Fruit fly (Drosophila melanogaster) whole organism, embryonic: Measurements from ENCODE around the gene CG15023.

ENCODE experiments used
- Aef1 ChIP-seq: fragments of 200-800 bp; sonication (Bioruptor generic); IDR thresholded peaks from 3 replicates; pipeline ENCODE4 v1.3.6; 2022; ENCODE audit warnings: missing biosample characterization, missing genetic modification characterization
- Atf3 ChIP-seq: fragments of 200-800 bp; sonication (Bioruptor generic); optimal IDR thresholded peaks from 3 replicates; lab custom pipeline; 2016; ENCODE audit warnings: missing biosample characterization, missing genetic modification characterization
- Bdp1 ChIP-seq: fragments of 200-800 bp; sonication (Bioruptor generic); optimal IDR thresholded peaks from 3 replicates; lab custom pipeline; 2016; ENCODE audit warnings: missing biosample characterization, missing genetic modification characterization
- CG10979 ChIP-seq: fragments of 200-800 bp; sonication (Bioruptor generic); optimal IDR thresholded peaks from 2 replicates; lab custom pipeline; 2018; ENCODE audit warnings: missing biosample characterization, mild to moderate bottlenecking, missing genetic modification characterization, moderate library complexity
- CG11504 ChIP-seq: fragments of 200-800 bp; sonication (Bioruptor generic); optimal IDR thresholded peaks from 3 replicates; lab custom pipeline; 2019; ENCODE audit warnings: missing biosample characterization, mild to moderate bottlenecking, missing genetic modification characterization, moderate library complexity
- CG12236 ChIP-seq: fragments of 200-800 bp; sonication (Bioruptor generic); optimal IDR thresholded peaks from 2 replicates; lab custom pipeline; 2016; ENCODE audit warnings: missing biosample characterization, missing genetic modification characterization
- CG13424 ChIP-seq: fragments of 200-800 bp; sonication (Bioruptor generic); optimal IDR thresholded peaks from 2 replicates; lab custom pipeline; 2019; ENCODE audit warnings: missing biosample characterization, mild to moderate bottlenecking, missing genetic modification characterization, moderate library complexity
- CG14860 ChIP-seq: fragments of 200-800 bp; sonication (Bioruptor generic); IDR thresholded peaks from 3 replicates; pipeline ENCODE4 v1.3.6; 2022; ENCODE audit warnings: missing biosample characterization, missing genetic modification characterization; ENCODE audit not compliant: partially characterized antibody
- CG16779 ChIP-seq: fragments of 200-800 bp; sonication (Bioruptor generic); IDR thresholded peaks from 2 replicates; pipeline ENCODE4 v1.3.6; 2022; ENCODE audit warnings: missing biosample characterization, missing genetic modification characterization
- CG17385 ChIP-seq: fragments of 200-800 bp; sonication (Bioruptor generic); optimal IDR thresholded peaks from 3 replicates; lab custom pipeline; 2018; ENCODE audit warnings: missing biosample characterization, mild to moderate bottlenecking, missing genetic modification characterization
- CG2116 ChIP-seq: fragments of 200-800 bp; sonication (Bioruptor generic); optimal IDR thresholded peaks from 3 replicates; lab custom pipeline; 2018; ENCODE audit warnings: missing biosample characterization, mild to moderate bottlenecking, missing genetic modification characterization
- CG2678 ChIP-seq: fragments of 200-800 bp; sonication (Bioruptor generic); optimal IDR thresholded peaks from 3 replicates; lab custom pipeline; 2019; ENCODE audit warnings: missing biosample characterization, mild to moderate bottlenecking, missing genetic modification characterization, moderate library complexity
- CG2889 ChIP-seq: fragments of 200-800 bp; sonication (Bioruptor generic); IDR thresholded peaks from 3 replicates; pipeline ENCODE4 v1.3.6; 2022; ENCODE audit warnings: missing biosample characterization, missing genetic modification characterization
- CG31224 ChIP-seq: fragments of 200-800 bp; sonication (Bioruptor generic); IDR thresholded peaks from 2 replicates; pipeline ENCODE4 v1.3.6; 2022; ENCODE audit warnings: missing biosample characterization, missing genetic modification characterization
- CG31365 ChIP-seq: fragments of 200-800 bp; sonication (Bioruptor generic); optimal IDR thresholded peaks from 2 replicates; lab custom pipeline; 2018; ENCODE audit warnings: missing biosample characterization, mild to moderate bottlenecking, missing genetic modification characterization
- CG34422 ChIP-seq: fragments of 200-800 bp; sonication (Bioruptor generic); IDR thresholded peaks from 3 replicates; pipeline ENCODE4 v1.3.6; 2022; ENCODE audit warnings: missing biosample characterization, missing genetic modification characterization
- CG4404 ChIP-seq: fragments of 200-800 bp; sonication (Bioruptor generic); IDR thresholded peaks from 2 replicates; pipeline ENCODE4 v1.3.6; 2022; ENCODE audit warnings: missing biosample characterization, missing genetic modification characterization
- CG5245 ChIP-seq: fragments of 200-800 bp; sonication (Bioruptor generic); optimal IDR thresholded peaks from 3 replicates; lab custom pipeline; 2016; ENCODE audit warnings: missing biosample characterization, missing genetic modification characterization
- CG6175 ChIP-seq: fragments of 200-800 bp; sonication (Bioruptor generic); IDR thresholded peaks from 3 replicates; pipeline ENCODE4 v1.3.6; 2022; ENCODE audit warnings: missing biosample characterization, missing genetic modification characterization
- CG6272 ChIP-seq: fragments of 200-800 bp; sonication (Bioruptor generic); IDR thresholded peaks from 2 replicates; pipeline ENCODE4 v1.3.6; 2022; ENCODE audit warnings: missing biosample characterization, missing genetic modification characterization
- CG6654 ChIP-seq: fragments of 200-800 bp; sonication (Bioruptor generic); optimal IDR thresholded peaks from 2 replicates; lab custom pipeline; 2017; ENCODE audit warnings: missing biosample characterization, mild to moderate bottlenecking, missing genetic modification characterization
- CG7786 ChIP-seq: fragments of 200-800 bp; sonication (Bioruptor generic); optimal IDR thresholded peaks from 2 replicates; lab custom pipeline; 2016; ENCODE audit warnings: missing biosample characterization, missing genetic modification characterization
- CG8924 ChIP-seq: fragments of 200-800 bp; optimal IDR thresholded peaks from 3 replicates; lab custom pipeline; 2019; ENCODE audit warnings: missing biosample characterization, mild to moderate bottlenecking, missing genetic modification characterization, moderate library complexity
- CG8944 ChIP-seq: fragments of 200-800 bp; sonication (Bioruptor generic); optimal IDR thresholded peaks from 3 replicates; lab custom pipeline; 2016; ENCODE audit warnings: missing biosample characterization, missing genetic modification characterization
- CG9609 ChIP-seq: fragments of 200-800 bp; sonication (Bioruptor generic); optimal IDR thresholded peaks from 3 replicates; lab custom pipeline; 2016; ENCODE audit warnings: missing biosample characterization, missing genetic modification characterization
- CTCF ChIP-seq: fragments of 200-800 bp; sonication (Bioruptor generic); optimal IDR thresholded peaks from 2 replicates; lab custom pipeline; 2017; ENCODE audit warnings: missing biosample characterization, mild to moderate bottlenecking, missing genetic modification characterization, moderate library complexity
- Doc2 ChIP-seq: fragments of 200-800 bp; sonication (Bioruptor generic); IDR thresholded peaks from 2 replicates; pipeline ENCODE4 v1.3.6; 2022; ENCODE audit warnings: missing biosample characterization, missing genetic modification characterization
- Fer1 ChIP-seq: fragments of 200-800 bp; sonication (Bioruptor generic); optimal IDR thresholded peaks from 2 replicates; lab custom pipeline; 2017; ENCODE audit warnings: missing biosample characterization, mild to moderate bottlenecking, missing genetic modification characterization
- HLH4C ChIP-seq: fragments of 200-800 bp; sonication (Bioruptor generic); IDR thresholded peaks from 3 replicates; pipeline ENCODE4 v1.3.6; 2022; ENCODE audit warnings: missing biosample characterization, missing genetic modification characterization; ENCODE audit not compliant: partially characterized antibody
- MBD-R2 ChIP-seq: fragments of 200-800 bp; sonication (Bioruptor generic); IDR thresholded peaks from 2 replicates; pipeline ENCODE4 v1.3.6; 2022; ENCODE audit warnings: missing biosample characterization, missing genetic modification characterization
- Max ChIP-seq: fragments of 200-800 bp; sonication (Bioruptor generic); optimal IDR thresholded peaks from 2 replicates; lab custom pipeline; 2016; ENCODE audit warnings: missing biosample characterization, mild to moderate bottlenecking, missing genetic modification characterization
- Nf-YB ChIP-seq: fragments of 200-800 bp; sonication (Bioruptor generic); optimal IDR thresholded peaks from 3 replicates; lab custom pipeline; 2019; ENCODE audit warnings: missing biosample characterization, mild to moderate bottlenecking, missing genetic modification characterization, moderate library complexity
- Xbp1 ChIP-seq: fragments of 200-800 bp; sonication (Bioruptor generic); optimal IDR thresholded peaks from 3 replicates; lab custom pipeline; 2016; ENCODE audit warnings: missing biosample characterization, mild to moderate bottlenecking, missing genetic modification characterization
- ato ChIP-seq: fragments of 200-800 bp; sonication (Bioruptor generic); IDR thresholded peaks from 2 replicates; pipeline ENCODE4 v1.3.6; 2022; ENCODE audit warnings: missing biosample characterization, missing genetic modification characterization; ENCODE audit not compliant: partially characterized antibody
- btn ChIP-seq: fragments of 200-800 bp; sonication (Bioruptor generic); optimal IDR thresholded peaks from 2 replicates; lab custom pipeline; 2016; ENCODE audit warnings: missing biosample characterization, missing genetic modification characterization
- crol ChIP-seq: fragments of 200-800 bp; sonication (Bioruptor generic); IDR thresholded peaks from 2 replicates; pipeline ENCODE4 v1.3.6; 2022; ENCODE audit warnings: missing biosample characterization, missing genetic modification characterization
- dan ChIP-seq: fragments of 200-800 bp; sonication (Bioruptor generic); IDR thresholded peaks from 2 replicates; pipeline ENCODE4 v1.3.6; 2022; ENCODE audit warnings: missing biosample characterization, missing genetic modification characterization
- esg ChIP-seq: fragments of 200-800 bp; sonication (Bioruptor generic); conservative IDR thresholded peaks from 2 replicates; pipeline ENCODE4 v1.3.6; 2022; ENCODE audit warnings: missing biosample characterization, missing genetic modification characterization
- eve ChIP-seq, 2 experiments: fragments of >200 bp; optimal IDR thresholded peaks; 2 replicates each; lab custom pipeline; 2017; ENCODE audit warnings: missing biosample characterization in 2 of 2, missing genetic modification characterization in 2 of 2
- gsb ChIP-seq: fragments of 200-800 bp; sonication (Bioruptor generic); IDR thresholded peaks from 2 replicates; pipeline ENCODE4 v1.3.6; 2022; ENCODE audit warnings: missing biosample characterization, missing genetic modification characterization
- jing ChIP-seq: fragments of 200-800 bp; sonication (Bioruptor generic); optimal IDR thresholded peaks from 2 replicates; lab custom pipeline; 2018; ENCODE audit warnings: missing biosample characterization, mild to moderate bottlenecking, missing genetic modification characterization
- lmd ChIP-seq: fragments of 200-800 bp; sonication (Bioruptor generic); IDR thresholded peaks from 2 replicates; pipeline ENCODE4 v1.3.6; 2022; ENCODE audit warnings: missing biosample characterization, missing genetic modification characterization
- maf-S ChIP-seq: fragments of 200-800 bp; sonication (Bioruptor generic); optimal IDR thresholded peaks from 2 replicates; lab custom pipeline; 2016; ENCODE audit warnings: missing biosample characterization, missing genetic modification characterization
- nerfin-1 ChIP-seq: fragments of 200-800 bp; sonication (Bioruptor generic); optimal IDR thresholded peaks from 3 replicates; lab custom pipeline; 2019; ENCODE audit warnings: missing biosample characterization, mild to moderate bottlenecking, missing genetic modification characterization, moderate library complexity
- nmo ChIP-seq: fragments of 200-800 bp; sonication (Bioruptor generic); optimal IDR thresholded peaks from 2 replicates; lab custom pipeline; 2018; ENCODE audit warnings: missing biosample characterization, mild to moderate bottlenecking, missing genetic modification characterization, moderate library complexity
- ro ChIP-seq: fragments of 200-800 bp; sonication (Bioruptor generic); IDR thresholded peaks from 2 replicates; pipeline ENCODE4 v1.3.6; 2022; ENCODE audit warnings: missing biosample characterization, missing genetic modification characterization
- sens ChIP-seq: fragments of 200-800 bp; sonication (Bioruptor generic); peaks from one replicate; lab custom pipeline; 2016; ENCODE audit warnings: missing biosample characterization, missing genetic modification characterization
- seq ChIP-seq: fragments of 200-800 bp; sonication (Bioruptor generic); IDR thresholded peaks from 2 replicates; pipeline ENCODE4 v1.3.6; 2022; ENCODE audit warnings: missing biosample characterization, missing genetic modification characterization
- sima ChIP-seq: fragments of 200-800 bp; sonication (Bioruptor generic); optimal IDR thresholded peaks from 2 replicates; lab custom pipeline; 2016; ENCODE audit warnings: missing biosample characterization, missing genetic modification characterization
- slbo ChIP-seq: fragments of 200-800 bp; sonication (Bioruptor generic); IDR thresholded peaks from 2 replicates; pipeline ENCODE4 v1.3.6; 2022; ENCODE audit warnings: missing biosample characterization, missing genetic modification characterization
- so ChIP-seq: fragments of 200-800 bp; sonication (Bioruptor generic); IDR thresholded peaks from 3 replicates; pipeline ENCODE4 v1.3.6; 2022; ENCODE audit warnings: missing biosample characterization, missing genetic modification characterization
- wdn ChIP-seq: fragments of 200-800 bp; sonication (Bioruptor generic); IDR thresholded peaks from 2 replicates; pipeline ENCODE4 v1.3.6; 2022; ENCODE audit warnings: missing biosample characterization, missing genetic modification characterization

The CG15023 gene

dm6 chr3L:4412974-4413373, 48.3 kb downstream of the CG15023 start (continued):
- TF ChIP-seq nerfin-1 (tag; lab: Kevin White, UChicago) (no peak), CG2889 (GFP tag; lab: Robert Waterston, UW) (0 out of 3 replicates have a peak, but pooled peaks have one; percentile 37), CG14860 (GFP tag; lab: Robert Waterston, UW) (no peak), Fer1 (GFP tag; lab: Kevin White, UChicago) (no peak), Bdp1 (GFP tag; lab: Kevin White, UChicago) (peak; percentile 3), CG5245 (GFP tag; lab: Kevin White, UChicago) (no peak), crol (no peak), CG7786 (GFP tag; lab: Kevin White, UChicago) (peak; percentile 22), CG11504 (tag; lab: Kevin White, UChicago) (peak; percentile 8), wdn (GFP tag; lab: Robert Waterston, UW) (peak; percentile 59), CG10979 (tag; lab: Kevin White, UChicago) (no peak), CG2678 (tag; lab: Kevin White, UChicago) (peak; percentile 39), CG31224 (peak; percentile 49; the same call in 1 of the 2 replicates), CG6654 (no peak), CG8944 (GFP tag; lab: Kevin White, UChicago) (peak; percentile 12), btn (GFP tag; lab: Kevin White, UChicago) (no peak), eve (GFP tag; optimal IDR thresholded peaks at IDR 0.05; lab: Kevin White, UChicago) (peak in 1 of 2 experiments; percentile 26), esg (GFP tag; lab: Robert Waterston, UW) (peak; percentile 50), so (GFP tag; lab: Robert Waterston, UW) (peak; percentile 51; the same call in 1 of the 3 replicates), Nf-YB (GFP tag; lab: Kevin White, UChicago) (no peak), CG31365 (no peak), jing (peak; percentile 24), CG9609 (GFP tag; lab: Kevin White, UChicago) (peak; percentile 31), MBD-R2 (GFP tag; lab: Robert Waterston, UW) (peak; percentile 36; the same call in 1 of the 2 replicates), CG34422 (peak; percentile 78; the same call in 2 of the 3 replicates), CG17385 (GFP tag; lab: Kevin White, UChicago) (peak; percentile 39), CG6175 (GFP tag; lab: Robert Waterston, UW) (peak; percentile 72; the same call in 1 of the 3 replicates), CTCF (GFP tag; lab: Kevin White, UChicago) (no peak), CG16779 (GFP tag; lab: Robert Waterston, UW) (0 out of 2 replicates have a peak, but pooled peaks have one; percentile 38), ato (GFP tag; lab: Robert Waterston, UW) (no peak), CG12236 (GFP tag; lab: Kevin White, UChicago) (no peak), dan (GFP tag; lab: Robert Waterston, UW) (no peak), HLH4C (GFP tag; lab: Robert Waterston, UW) (no peak), CG2116 (GFP tag; lab: Kevin White, UChicago) (no peak), Xbp1 (GFP tag; lab: Kevin White, UChicago) (peak; percentile 64), Doc2 (GFP tag; lab: Robert Waterston, UW) (0 out of 2 replicates have a peak, but pooled peaks have one; percentile 55), gsb (GFP tag; lab: Robert Waterston, UW) (peak; percentile 67), maf-S (GFP tag; lab: Kevin White, UChicago) (peak; percentile 3), nmo (GFP tag; lab: Kevin White, UChicago) (no peak), slbo (peak; percentile 84), ro (GFP tag; lab: Robert Waterston, UW) (no peak), CG13424 (tag; lab: Kevin White, UChicago) (no peak), CG8924 (tag; lab: Kevin White, UChicago) (peak; percentile 9), CG6272 (0 out of 2 replicates have a peak, but pooled peaks have one; percentile 39), Atf3 (GFP tag; lab: Kevin White, UChicago) (no peak), CG4404 (GFP tag; lab: Robert Waterston, UW) (peak; percentile 34; the same call in 1 of the 2 replicates), sima (GFP tag; lab: Kevin White, UChicago) (peak; percentile 26), seq (GFP tag; lab: Robert Waterston, UW) (peak; percentile 75), lmd (GFP tag; lab: Robert Waterston, UW) (peak; percentile 58; the same call in 1 of the 2 replicates), Max (no peak), sens (GFP tag; lab: Kevin White, UChicago) (peak; percentile 80), Aef1 (GFP tag; lab: Robert Waterston, UW) (peak; percentile 72)
